Fruit fly (Drosophila melanogaster): Measurements from ENCODE around the gene AIF.

The AIF gene

dm6 chr2L:2165864-2166263, 14.3 kb downstream of the AIF start (continued):
- TF ChIP-seq H15 (GFP tag; IDR thresholded peaks at IDR 0.05): no peak
- TF ChIP-seq Elba2 (GFP tag; optimal IDR thresholded peaks at IDR 0.05): no peak
- TF ChIP-seq ro (GFP tag; IDR thresholded peaks at IDR 0.05): no peak
- no peak for TF ChIP-seq Lim3 (GFP tag; IDR thresholded peaks at IDR 0.05)
- TF ChIP-seq disco-r (GFP tag; optimal IDR thresholded peaks at IDR 0.05): no peak
- no peak for TF ChIP-seq inv (GFP tag; IDR thresholded peaks at IDR 0.05; ENCODE audit: partially characterized antibody)
- TF ChIP-seq Dref (GFP tag; IDR thresholded peaks at IDR 0.05): no peak
- TF ChIP-seq CG2712 (tag; optimal IDR thresholded peaks at IDR 0.05): no peak
- TF ChIP-seq C15 (GFP tag; IDR thresholded peaks at IDR 0.05): no peak
- TF ChIP-seq ATbp (GFP tag; optimal IDR thresholded peaks at IDR 0.05): no peak
- peak; percentile 43 for TF ChIP-seq CG18599 (GFP tag; optimal IDR thresholded peaks at IDR 0.05)
- TF ChIP-seq CG15479 (GFP tag; optimal IDR thresholded peaks at IDR 0.05): no peak
- no peak for TF ChIP-seq yki (optimal IDR thresholded peaks at IDR 0.05)
- no peak for TF ChIP-seq Ptx1 (GFP tag; IDR thresholded peaks at IDR 0.05)
- TF ChIP-seq emc (GFP tag; optimal IDR thresholded peaks at IDR 0.05): no peak
- TF ChIP-seq CG30431 (GFP tag; optimal IDR thresholded peaks at IDR 0.05): no peak
- peak; percentile 61 for TF ChIP-seq sqz (GFP tag; optimal IDR thresholded peaks at IDR 0.05)
- TF ChIP-seq wek (GFP tag; optimal IDR thresholded peaks at IDR 0.05): no peak
- TF ChIP-seq mam (GFP tag; optimal IDR thresholded peaks at IDR 0.05): no peak
- no peak for TF ChIP-seq CG1603 (tag; optimal IDR thresholded peaks at IDR 0.05)
- no peak for TF ChIP-seq CG12659 (GFP tag; optimal IDR thresholded peaks at IDR 0.05)
- TF ChIP-seq CG31224 (GFP tag; IDR thresholded peaks at IDR 0.05): no peak
- no peak for TF ChIP-seq CG15269 (tag; optimal IDR thresholded peaks at IDR 0.05)
- no peak for TF ChIP-seq Oli (tag; optimal IDR thresholded peaks at IDR 0.05)
- TF ChIP-seq CG2889 (GFP tag; IDR thresholded peaks at IDR 0.05): no peak
- TF ChIP-seq Eip74EF (GFP tag; optimal IDR thresholded peaks at IDR 0.05): peak in 1 of 2 experiments; percentile 93
- TF ChIP-seq Oaz (GFP tag; IDR thresholded peaks at IDR 0.05): no peak
- TF ChIP-seq CG31388 (GFP tag; optimal IDR thresholded peaks at IDR 0.05): no peak
- no peak for TF ChIP-seq CG10565 (GFP tag; optimal IDR thresholded peaks at IDR 0.05)
- TF ChIP-seq sim (GFP tag; IDR thresholded peaks at IDR 0.05): no peak
- peak; percentile 21 for TF ChIP-seq CG2678 (tag; optimal IDR thresholded peaks at IDR 0.05)
- no peak for TF ChIP-seq Nf-YB (GFP tag; optimal IDR thresholded peaks at IDR 0.05)
- TF ChIP-seq CG6854 (GFP tag; optimal IDR thresholded peaks at IDR 0.05): no peak
- TF ChIP-seq CG10366 (GFP tag; IDR thresholded peaks at IDR 0.05): no peak
- TF ChIP-seq Side (GFP tag; optimal IDR thresholded peaks at IDR 0.05): no peak
- TF ChIP-seq Bdp1 (GFP tag; optimal IDR thresholded peaks at IDR 0.05): no peak
- no peak for TF ChIP-seq CG33213 (GFP tag; optimal IDR thresholded peaks at IDR 0.05)
- peak in 1 of 2 experiments; percentile 15 for TF ChIP-seq Trl (optimal IDR thresholded peaks at IDR 0.05)
- no peak for TF ChIP-seq Trl (GFP tag; optimal IDR thresholded peaks at IDR 0.05)
- no peak for TF ChIP-seq CG7786 (GFP tag; optimal IDR thresholded peaks at IDR 0.05)
- no peak for TF ChIP-seq CG18476 (GFP tag; optimal IDR thresholded peaks at IDR 0.05)
- no peak for TF ChIP-seq CG7745 (tag; optimal IDR thresholded peaks at IDR 0.05)
- TF ChIP-seq Doc2 (GFP tag; IDR thresholded peaks at IDR 0.05): no peak
- no peak for TF ChIP-seq CG2202 (tag; optimal IDR thresholded peaks at IDR 0.05)
- TF ChIP-seq CG17359 (tag; optimal IDR thresholded peaks at IDR 0.05): no peak
- TF ChIP-seq CG14441 (GFP tag; IDR thresholded peaks at IDR 0.05): peak; percentile 21; the same call in 1 of the 2 replicates
- TF ChIP-seq CG1602 (GFP tag; optimal IDR thresholded peaks at IDR 0.05): no peak
- TF ChIP-seq CG5953 (GFP tag; IDR thresholded peaks at IDR 0.05): no peak
- no peak for TF ChIP-seq Abd-B (GFP tag; optimal IDR thresholded peaks at IDR 0.05)
- TF ChIP-seq gcm2 (GFP tag; optimal IDR thresholded peaks at IDR 0.05): no peak
- no peak for TF ChIP-seq Doc3 (GFP tag; IDR thresholded peaks at IDR 0.05; ENCODE audit: partially characterized antibody)
- TF ChIP-seq lov (optimal IDR thresholded peaks at IDR 0.05): no peak
- no peak for TF ChIP-seq lov (GFP tag; IDR thresholded peaks at IDR 0.05)
